Fruit fly (Drosophila melanogaster) whole organism, embryonic: ENCODE measurements around the gene Shawn.

Experiments
- B-H2 ChIP-seq: fragments of 200-800 bp; sonication (Bioruptor generic); optimal IDR thresholded peaks from 2 replicates; lab custom pipeline; 2018; ENCODE audit warnings: missing biosample characterization, mild to moderate bottlenecking, missing genetic modification characterization
- BEAF-32 ChIP-seq: fragments of 200-800 bp; sonication (Bioruptor generic); optimal IDR thresholded peaks from 3 replicates; lab custom pipeline; 2017; ENCODE audit warnings: missing biosample characterization, missing genetic modification characterization, mild to moderate bottlenecking, moderate library complexity, missing genetic modification reagents
- Bteb2 ChIP-seq: fragments of 200-800 bp; sonication (Bioruptor generic); optimal IDR thresholded peaks from 2 replicates; lab custom pipeline; 2016; ENCODE audit warnings: missing biosample characterization, missing genetic modification characterization
- CG12219 ChIP-seq: fragments of 200-800 bp; sonication (Bioruptor generic); optimal IDR thresholded peaks from 3 replicates; lab custom pipeline; 2018; ENCODE audit warnings: missing biosample characterization, mild to moderate bottlenecking, missing genetic modification characterization
- CG12942 ChIP-seq: fragments of 200-800 bp; sonication (Bioruptor generic); optimal IDR thresholded peaks from 3 replicates; lab custom pipeline; 2016; ENCODE audit warnings: missing biosample characterization, missing genetic modification characterization
- CG13775 ChIP-seq: fragments of 200-800 bp; sonication (Bioruptor generic); optimal IDR thresholded peaks from 3 replicates; lab custom pipeline; 2017; ENCODE audit warnings: missing biosample characterization, mild to moderate bottlenecking, missing genetic modification characterization
- CG15514 ChIP-seq: fragments of 200-800 bp; sonication (Bioruptor generic); optimal IDR thresholded peaks from 3 replicates; lab custom pipeline; 2017; ENCODE audit warnings: missing biosample characterization, missing genetic modification characterization, mild to moderate bottlenecking, moderate library complexity, missing genetic modification reagents
- CG16815 ChIP-seq: fragments of 200-800 bp; sonication (Bioruptor generic); optimal IDR thresholded peaks from 3 replicates; lab custom pipeline; 2017; ENCODE audit warnings: missing biosample characterization, mild to moderate bottlenecking, missing genetic modification characterization
- CG2875 ChIP-seq: fragments of 200-800 bp; sonication (Bioruptor generic); optimal IDR thresholded peaks from 2 replicates; lab custom pipeline; 2017; ENCODE audit warnings: missing biosample characterization, mild to moderate bottlenecking, missing genetic modification characterization, missing genetic modification reagents
- CG32772 ChIP-seq: fragments of 200-800 bp; sonication (Bioruptor generic); IDR thresholded peaks from 2 replicates; pipeline ENCODE4 v1.3.6; 2022; ENCODE audit warnings: missing biosample characterization, missing genetic modification characterization
- CG33213 ChIP-seq: fragments of 200-800 bp; sonication (Bioruptor generic); optimal IDR thresholded peaks from 3 replicates; lab custom pipeline; 2016; ENCODE audit warnings: missing biosample characterization, missing genetic modification characterization
- CG4424 ChIP-seq: fragments of 200-800 bp; sonication (Bioruptor generic); optimal IDR thresholded peaks from 3 replicates; lab custom pipeline; 2016; ENCODE audit warnings: missing biosample characterization, missing genetic modification characterization
- CG6683 ChIP-seq: fragments of 200-800 bp; sonication (Bioruptor generic); optimal IDR thresholded peaks from 2 replicates; lab custom pipeline; 2017; ENCODE audit warnings: missing biosample characterization, mild to moderate bottlenecking, missing genetic modification characterization, missing genetic modification reagents
- Deaf1 ChIP-seq: fragments of 200-800 bp; optimal IDR thresholded peaks from 3 replicates; lab custom pipeline; 2019; ENCODE audit warnings: missing biosample characterization, mild to moderate bottlenecking, missing genetic modification characterization, moderate library complexity
- Doc3 ChIP-seq: fragments of 200-800 bp; sonication (Bioruptor generic); IDR thresholded peaks from 3 replicates; pipeline ENCODE4 v1.3.6; 2022; ENCODE audit warnings: missing biosample characterization, missing genetic modification characterization; ENCODE audit not compliant: partially characterized antibody
- H2.0 ChIP-seq: fragments of 200-800 bp; sonication (Bioruptor generic); IDR thresholded peaks from 2 replicates; pipeline ENCODE4 v1.3.6; 2022; ENCODE audit warnings: missing biosample characterization, missing genetic modification characterization
- Mad ChIP-seq: fragments of 200-800 bp; sonication (Bioruptor generic); optimal IDR thresholded peaks from 2 replicates; lab custom pipeline; 2016; ENCODE audit warnings: missing biosample characterization, missing genetic modification characterization
- Optix ChIP-seq: fragments of 200-800 bp; sonication (Bioruptor generic); IDR thresholded peaks from 3 replicates; pipeline ENCODE4 v1.3.6; 2022; ENCODE audit warnings: missing biosample characterization, missing genetic modification characterization
- Ptx1 ChIP-seq: fragments of 200-800 bp; sonication (Bioruptor generic); IDR thresholded peaks from 2 replicates; pipeline ENCODE4 v1.3.6; 2022; ENCODE audit warnings: missing biosample characterization, missing genetic modification characterization
- Sox100B ChIP-seq: fragments of 200-800 bp; sonication (Bioruptor generic); optimal IDR thresholded peaks from 3 replicates; lab custom pipeline; 2018; ENCODE audit warnings: missing biosample characterization, mild to moderate bottlenecking, missing genetic modification characterization
- Sry-δ ChIP-seq: fragments of 200-800 bp; sonication (Bioruptor generic); optimal IDR thresholded peaks from 2 replicates; lab custom pipeline; 2016; ENCODE audit warnings: missing biosample characterization, missing genetic modification characterization
- Ssrp ChIP-seq: fragments of 200-800 bp; sonication (Bioruptor generic); optimal IDR thresholded peaks from 2 replicates; lab custom pipeline; 2018; ENCODE audit warnings: missing biosample characterization, mild to moderate bottlenecking, missing genetic modification characterization, moderate library complexity
- TFAM ChIP-seq: fragments of 200-800 bp; sonication (Bioruptor generic); optimal IDR thresholded peaks from 2 replicates; lab custom pipeline; 2017; ENCODE audit warnings: missing biosample characterization, missing genetic modification characterization, inconsistent platforms
- Xbp1 ChIP-seq: fragments of 200-800 bp; sonication (Bioruptor generic); optimal IDR thresholded peaks from 3 replicates; lab custom pipeline; 2016; ENCODE audit warnings: missing biosample characterization, mild to moderate bottlenecking, missing genetic modification characterization
- al ChIP-seq: fragments of 200-800 bp; sonication (Bioruptor generic); IDR thresholded peaks from 2 replicates; pipeline ENCODE4 v1.3.6; 2022; ENCODE audit warnings: missing biosample characterization, missing genetic modification characterization
- az2 ChIP-seq: fragments of 200-800 bp; sonication (Bioruptor generic); optimal IDR thresholded peaks from 3 replicates; lab custom pipeline; 2016; ENCODE audit warnings: missing biosample characterization, missing genetic modification characterization
- br ChIP-seq: fragments of >200 bp; optimal IDR thresholded peaks from 2 replicates; lab custom pipeline; 2017
- chinmo ChIP-seq: fragments of 200-800 bp; sonication (Bioruptor generic); IDR thresholded peaks from 4 replicates; pipeline ENCODE4 v1.3.6; 2022; ENCODE audit warnings: missing biosample characterization, missing genetic modification characterization; ENCODE audit not compliant: partially characterized antibody
- chm ChIP-seq: fragments of 200-800 bp; sonication (Bioruptor generic); IDR thresholded peaks from 2 replicates; pipeline ENCODE4 v1.3.6; 2022; ENCODE audit warnings: missing biosample characterization, missing genetic modification characterization
- chn ChIP-seq: fragments of 200-800 bp; sonication (Bioruptor generic); optimal IDR thresholded peaks from 2 replicates; lab custom pipeline; 2016; ENCODE audit warnings: missing biosample characterization, missing genetic modification characterization
- crol ChIP-seq: fragments of 200-800 bp; sonication (Bioruptor generic); IDR thresholded peaks from 2 replicates; pipeline ENCODE4 v1.3.6; 2022; ENCODE audit warnings: missing biosample characterization, missing genetic modification characterization
- dati ChIP-seq: fragments of 200-800 bp; sonication (Bioruptor generic); IDR thresholded peaks from 2 replicates; pipeline ENCODE4 v1.3.6; 2022; ENCODE audit warnings: missing biosample characterization, missing genetic modification characterization
- eve ChIP-seq, 2 experiments: fragments of >200 bp; optimal IDR thresholded peaks; 2 replicates each; lab custom pipeline; 2017; ENCODE audit warnings: missing biosample characterization in 2 of 2, missing genetic modification characterization in 2 of 2
- fu2 ChIP-seq: fragments of 200-800 bp; sonication (Bioruptor generic); optimal IDR thresholded peaks from 2 replicates; lab custom pipeline; 2016; ENCODE audit warnings: missing biosample characterization, missing genetic modification characterization
- gro ChIP-seq: fragments of 200-800 bp; sonication (Bioruptor generic); optimal IDR thresholded peaks from 2 replicates; lab custom pipeline; 2016; ENCODE audit warnings: missing biosample characterization, missing genetic modification characterization
- hkb ChIP-seq, 2 experiments: fragments of 200-800 bp in 1 of 2; fragments of >200 bp in 1 of 2; sonication (Bioruptor generic) in 1 of 2; IDR thresholded peaks in 1 of 2; optimal IDR thresholded peaks in 1 of 2; 2 replicates each; pipeline versions ENCODE4 v1.3.6 to Lab custom; 2017 to 2022; ENCODE audit warnings: missing biosample characterization in 1 of 2, missing genetic modification characterization in 1 of 2
- luna ChIP-seq: fragments of 200-800 bp; sonication (Bioruptor generic); optimal IDR thresholded peaks from 2 replicates; lab custom pipeline; 2016; ENCODE audit warnings: missing biosample characterization, missing genetic modification characterization
- mam ChIP-seq: fragments of 200-800 bp; sonication (Bioruptor generic); optimal IDR thresholded peaks from 3 replicates; lab custom pipeline; 2016; ENCODE audit warnings: missing biosample characterization, missing genetic modification characterization
- mirr ChIP-seq: fragments of 200-800 bp; sonication (Bioruptor generic); optimal IDR thresholded peaks from 3 replicates; lab custom pipeline; 2018; ENCODE audit warnings: missing biosample characterization, mild to moderate bottlenecking, missing genetic modification characterization
- nerfin-1 ChIP-seq: fragments of 200-800 bp; sonication (Bioruptor generic); optimal IDR thresholded peaks from 3 replicates; lab custom pipeline; 2019; ENCODE audit warnings: missing biosample characterization, mild to moderate bottlenecking, missing genetic modification characterization, moderate library complexity
- phol ChIP-seq: fragments of 200-800 bp; sonication (Bioruptor generic); optimal IDR thresholded peaks from 3 replicates; lab custom pipeline; 2018; ENCODE audit warnings: missing biosample characterization, mild to moderate bottlenecking, missing genetic modification characterization, moderate library complexity
- psq ChIP-seq: fragments of 200-800 bp; sonication (Bioruptor generic); optimal IDR thresholded peaks from 2 replicates; lab custom pipeline; 2017; ENCODE audit warnings: missing biosample characterization, missing genetic modification characterization
- pum ChIP-seq: fragments of 200-800 bp; sonication (Bioruptor generic); optimal IDR thresholded peaks from 2 replicates; lab custom pipeline; 2016; ENCODE audit warnings: missing biosample characterization, missing genetic modification characterization
- row ChIP-seq: fragments of 200-800 bp; sonication (Bioruptor generic); IDR thresholded peaks from 3 replicates; pipeline ENCODE4 v1.3.6; 2022; ENCODE audit warnings: missing biosample characterization, missing genetic modification characterization
- sd ChIP-seq: fragments of 200-800 bp; sonication (Bioruptor generic); optimal IDR thresholded peaks from 3 replicates; lab custom pipeline; 2018; ENCODE audit warnings: missing biosample characterization, mild to moderate bottlenecking, missing genetic modification characterization, moderate library complexity
- slou ChIP-seq: fragments of 200-800 bp; sonication (Bioruptor generic); optimal IDR thresholded peaks from 3 replicates; lab custom pipeline; 2016; ENCODE audit warnings: missing biosample characterization, missing genetic modification characterization
- sna ChIP-seq: fragments of 200-800 bp; sonication (Bioruptor generic); IDR thresholded peaks from 2 replicates; pipeline ENCODE4 v1.3.6; 2022; ENCODE audit warnings: missing biosample characterization, missing genetic modification characterization; ENCODE audit not compliant: partially characterized antibody
- twi ChIP-seq: fragments of 200-800 bp; optimal IDR thresholded peaks from 2 replicates; lab custom pipeline; 2019; ENCODE audit warnings: missing biosample characterization, mild to moderate bottlenecking, missing genetic modification characterization, moderate library complexity
- tx ChIP-seq: fragments of 200-800 bp; sonication (Bioruptor generic); optimal IDR thresholded peaks from 2 replicates; lab custom pipeline; 2016; ENCODE audit warnings: missing biosample characterization, missing genetic modification characterization
- wor ChIP-seq: fragments of 200-800 bp; sonication (Bioruptor generic); IDR thresholded peaks from 2 replicates; pipeline ENCODE4 v1.3.6; 2022; ENCODE audit warnings: missing biosample characterization, missing genetic modification characterization
- zfh1 ChIP-seq: fragments of 200-800 bp; sonication (Bioruptor generic); IDR thresholded peaks from 3 replicates; pipeline ENCODE4 v1.3.6; 2022; ENCODE audit warnings: missing biosample characterization, missing genetic modification characterization

The Shawn gene

dm6 chrX:19603953-19604352, 7.4 kb upstream of the Shawn start (continued):
- TF ChIP-seq Doc3 (GFP tag; lab: Robert Waterston, UW) (no peak), pum (GFP tag; lab: Kevin White, UChicago) (peak; percentile 49), sna (GFP tag; lab: Robert Waterston, UW) (no peak), chm (peak; percentile 77), al (peak; percentile 87), Ptx1 (GFP tag; lab: Robert Waterston, UW) (peak; percentile 82), Mad (peak; percentile 40), Bteb2 (peak; percentile 8), CG2875 (GFP tag; lab: Kevin White, UChicago) (peak; percentile 13), row (peak; percentile 88), CG32772 (GFP tag; lab: Robert Waterston, UW) (peak; percentile 66; the same call in 1 of the 2 replicates), zfh1 (peak; percentile 71), TFAM (GFP tag; lab: Kevin White, UChicago) (no peak), CG12219 (peak; percentile 53), CG12942 (peak; percentile 48), CG13775 (GFP tag; lab: Kevin White, UChicago) (peak; percentile 65), mam (GFP tag; lab: Kevin White, UChicago) (peak; percentile 75), Ssrp (tag; lab: Kevin White, UChicago) (peak; percentile 53), Optix (GFP tag; lab: Robert Waterston, UW) (0 out of 3 replicates have a peak, but pooled peaks have one; percentile 27), Sry-δ (no peak), dati (0 out of 2 replicates have a peak, but pooled peaks have one; percentile 21), Deaf1 (tag; lab: Kevin White, UChicago) (peak; percentile 50), phol (tag; lab: Kevin White, UChicago) (peak; percentile 69), crol (GFP tag; lab: Robert Waterston, UW) (no peak), CG15514 (GFP tag; lab: Kevin White, UChicago) (peak; percentile 58), chinmo (GFP tag; lab: Robert Waterston, UW) (no peak), B-H2 (GFP tag; lab: Kevin White, UChicago) (peak; percentile 46), fu2 (peak; percentile 26), CG6683 (GFP tag; lab: Kevin White, UChicago) (peak; percentile 19), twi (tag; lab: Kevin White, UChicago) (no peak), sd (peak; percentile 25), luna (no peak), Xbp1 (GFP tag; lab: Kevin White, UChicago) (peak; percentile 74), CG16815 (GFP tag; lab: Kevin White, UChicago) (peak; percentile 31), gro (GFP tag; lab: Kevin White, UChicago) (peak; percentile 54), hkb (optimal IDR thresholded peaks at IDR 0.05; lab: Kevin White, UChicago) (no peak), hkb (GFP tag; IDR thresholded peaks at IDR 0.05; lab: Robert Waterston, UW) (peak; percentile 88), Sox100B (GFP tag; lab: Kevin White, UChicago) (peak; percentile 53), CG33213 (no peak), psq (GFP tag; lab: Kevin White, UChicago) (no peak), slou (GFP tag; lab: Kevin White, UChicago) (peak; percentile 70), CG4424 (GFP tag; lab: Kevin White, UChicago) (peak; percentile 77), wor (GFP tag; lab: Robert Waterston, UW) (peak; percentile 48; the same call in 1 of the 2 replicates), chn (GFP tag; lab: Kevin White, UChicago) (peak; percentile 60), br (lab: Kevin White, UChicago) (no peak), eve (GFP tag; optimal IDR thresholded peaks at IDR 0.05; lab: Kevin White, UChicago) (no peak), az2 (GFP tag; lab: Kevin White, UChicago) (peak; percentile 58), tx (GFP tag; lab: Kevin White, UChicago) (peak; percentile 20), nerfin-1 (tag; lab: Kevin White, UChicago) (peak; percentile 23), mirr (GFP tag; lab: Kevin White, UChicago) (peak; percentile 52), BEAF-32 (no peak), H2.0 (GFP tag; lab: Robert Waterston, UW) (peak; percentile 71)
